In genomic region chrIV:8252856-8253255, ce11 we compare ENCODE assay signal across 1 worm cellular context.
TF ChIP-seq lines count a peak whose summit lies in the region.

No protein-coding gene starts in this region.

TF ChIP-seq in whole organism, young adult, 124 proteins besides CTCF, POLR2A, EP300 and RAD21 (continued from another document):
- TF ChIP-seq madf-3 (GFP tag; IDR thresholded peaks at IDR 0.05; lab: Robert Waterston, UW) (peak; percentile 81), Y53F4B.3 (GFP tag; IDR thresholded peaks at IDR 0.05; lab: Robert Waterston, UW) (peak; percentile 78), F39B2.1 (GFP tag; IDR thresholded peaks at IDR 0.05; lab: Robert Waterston, UW) (no peak), ama-1 (optimal IDR thresholded peaks at IDR 0.05; lab: Kevin White, UChicago) (no peak), ama-1 (GFP tag; optimal IDR thresholded peaks at IDR 0.05; lab: Kevin White, UChicago) (peak; percentile 69 to 96), athp-1 (tag; optimal IDR thresholded peaks at IDR 0.05; lab: Kevin White, UChicago) (peak; percentile 86), xnd-1 (tag; optimal IDR thresholded peaks at IDR 0.05; lab: Kevin White, UChicago) (no peak), nhr-120 (GFP tag; IDR thresholded peaks at IDR 0.05; lab: Robert Waterston, UW) (0 out of 2 replicates have a peak, but pooled peaks have one; percentile 51)
